Fruit fly (Drosophila melanogaster): ENCODE measurements around the gene CG31176.
A peak's percentile ranks its signal among the peaks of the same experiment; 100 is the strongest.

DNA sequence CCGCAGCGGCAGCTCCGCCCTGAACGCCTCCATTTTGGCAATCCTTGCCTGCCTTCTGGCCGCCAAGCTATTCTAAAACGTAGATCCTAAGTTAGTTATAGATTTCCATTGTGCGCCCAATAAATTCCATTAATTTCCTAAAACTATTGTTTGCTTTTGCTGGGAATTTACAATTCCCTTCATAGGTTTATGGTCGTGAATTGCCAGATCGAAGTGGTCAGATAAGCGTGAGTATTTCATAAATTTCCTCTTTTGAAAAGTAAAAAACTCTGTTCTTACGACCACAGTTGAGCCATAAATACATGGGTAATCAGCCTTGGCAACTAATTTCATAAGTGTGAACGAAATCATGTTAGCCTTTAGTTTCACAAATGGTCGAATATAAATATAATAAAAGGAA is 33.6 kb upstream of the CG31176 start:
- TF ChIP-seq kay (GFP tag; ENCODE audit: borderline replicate concordance) (peak; percentile 52), CG33017 (tag; optimal IDR thresholded peaks at IDR 0.05) (no peak), toe (GFP tag; optimal IDR thresholded peaks at IDR 0.05) (no peak), bab1 (GFP tag; optimal IDR thresholded peaks at IDR 0.05) (no peak), CG5204 (GFP tag; optimal IDR thresholded peaks at IDR 0.05) (no peak), CG12768 (GFP tag; optimal IDR thresholded peaks at IDR 0.05) (no peak), tj (GFP tag; optimal IDR thresholded peaks at IDR 0.05) (no peak), CG7101 (tag; optimal IDR thresholded peaks at IDR 0.05) (no peak), ovo (GFP tag; optimal IDR thresholded peaks at IDR 0.05) (no peak), Crg-1 (GFP tag; optimal IDR thresholded peaks at IDR 0.05) (no peak), CG1620 (GFP tag; optimal IDR thresholded peaks at IDR 0.05) (no peak), CG7045 (GFP tag; optimal IDR thresholded peaks at IDR 0.05) (no peak)

All from whole organism, adult.